Worm (Caenorhabditis elegans) whole organism, L2 larva: ENCODE results near the gene cyp-25A4.

ENCODE experiments used
- C34F6.9 ChIP-seq: fragments of 150-350 bp; optimal IDR thresholded peaks from 2 replicates; lab custom pipeline; 2014; ENCODE audit warnings: missing biosample characterization, missing genetic modification characterization
- F13H6.1 ChIP-seq: sonication (generic microtip); optimal IDR thresholded peaks from 2 replicates; lab custom pipeline; 2016; ENCODE audit warnings: missing genetic modification characterization, missing compliant biosample characterization
- R02D3.7 ChIP-seq: fragments of 150-350 bp; optimal IDR thresholded peaks from 2 replicates; lab custom pipeline; 2014; ENCODE audit warnings: missing biosample characterization, missing genetic modification characterization
- Y55F3AM.14 ChIP-seq: fragments of 200-800 bp; sonication (Bioruptor generic); optimal IDR thresholded peaks from 2 replicates; lab custom pipeline; 2018; ENCODE audit warnings: mild to moderate bottlenecking, missing genetic modification characterization, missing compliant biosample characterization
- alr-1 ChIP-seq: fragments of 150-350 bp; optimal IDR thresholded peaks from 2 replicates; lab custom pipeline; 2014; ENCODE audit warnings: missing biosample characterization, missing genetic modification characterization
- ama-1 ChIP-seq: fragments of 150-350 bp; optimal IDR thresholded peaks from 2 replicates; lab custom pipeline; 2018; ENCODE audit warnings: inconsistent platforms
- blmp-1 ChIP-seq: sonication (generic microtip); optimal IDR thresholded peaks from 2 replicates; lab custom pipeline; 2017; ENCODE audit warnings: missing genetic modification characterization, mild to moderate bottlenecking, missing compliant biosample characterization, antibody characterized with exemption, moderate library complexity; ENCODE audit not compliant: insufficient read depth
- ceh-16 ChIP-seq: fragments of 150-350 bp; optimal IDR thresholded peaks from 2 replicates; lab custom pipeline; 2014; ENCODE audit warnings: missing biosample characterization, missing genetic modification characterization
- crh-2 ChIP-seq: sonication (generic microtip); optimal IDR thresholded peaks from 2 replicates; lab custom pipeline; 2017; ENCODE audit warnings: missing biosample characterization, missing genetic modification characterization
- dmd-4 ChIP-seq: sonication (generic microtip); optimal IDR thresholded peaks from 2 replicates; lab custom pipeline; 2017; ENCODE audit warnings: missing biosample characterization, missing genetic modification characterization
- egl-27 ChIP-seq: sonication (generic microtip); optimal IDR thresholded peaks from 3 replicates; lab custom pipeline; 2017; ENCODE audit warnings: missing biosample characterization, missing genetic modification reagents, missing genetic modification characterization
- elt-3 ChIP-seq: sonication (generic microtip); optimal IDR thresholded peaks from 2 replicates; lab custom pipeline; 2017; ENCODE audit warnings: missing biosample characterization, missing genetic modification characterization
- gmeb-1 ChIP-seq: fragments of 150-350 bp; optimal IDR thresholded peaks from 2 replicates; lab custom pipeline; 2014; ENCODE audit warnings: missing biosample characterization, missing genetic modification characterization
- lin-11 ChIP-seq: fragments of 150-350 bp; sonication (generic microtip); optimal IDR thresholded peaks from 2 replicates; lab custom pipeline; 2014; ENCODE audit warnings: missing biosample characterization, missing genetic modification characterization, inconsistent platforms, mixed read lengths
- lin-13 ChIP-seq: fragments of 150-350 bp; optimal IDR thresholded peaks from 2 replicates; lab custom pipeline; 2014; ENCODE audit warnings: missing biosample characterization, missing genetic modification reagents, missing genetic modification characterization
- lin-39 ChIP-seq: fragments of 150-350 bp; optimal IDR thresholded peaks from 2 replicates; lab custom pipeline; 2014; ENCODE audit warnings: missing biosample characterization, missing genetic modification reagents, missing genetic modification characterization
- lsy-2 ChIP-seq, 2 experiments: fragments of 150-350 bp in 1 of 2; sonication (generic microtip) in 1 of 2; optimal IDR thresholded peaks; 2 replicates each; lab custom pipeline; 2014 to 2017; ENCODE audit warnings: missing biosample characterization in 2 of 2, missing genetic modification characterization in 2 of 2
- mab-5 ChIP-seq: fragments of 150-350 bp; optimal IDR thresholded peaks from 2 replicates; lab custom pipeline; 2014; ENCODE audit warnings: missing biosample characterization, missing genetic modification characterization
- mbf-1 ChIP-seq: sonication (generic microtip); optimal IDR thresholded peaks from 2 replicates; lab custom pipeline; 2017; ENCODE audit warnings: missing biosample characterization, missing genetic modification characterization
- nhr-11 ChIP-seq: fragments of 150-350 bp; optimal IDR thresholded peaks from 2 replicates; lab custom pipeline; 2014; ENCODE audit warnings: missing biosample characterization, missing genetic modification characterization
- nhr-129 ChIP-seq: fragments of 150-350 bp; optimal IDR thresholded peaks from 2 replicates; lab custom pipeline; 2014; ENCODE audit warnings: missing biosample characterization, missing genetic modification characterization
- nhr-21 ChIP-seq: fragments of 150-350 bp; optimal IDR thresholded peaks from 2 replicates; lab custom pipeline; 2014; ENCODE audit warnings: missing biosample characterization, missing genetic modification characterization
- nhr-23 ChIP-seq: fragments of 150-350 bp; optimal IDR thresholded peaks from 2 replicates; lab custom pipeline; 2014; ENCODE audit warnings: missing biosample characterization, missing genetic modification reagents, missing genetic modification characterization
- nhr-25 ChIP-seq: fragments of 150-350 bp; sonication (generic microtip); optimal IDR thresholded peaks from 3 replicates; lab custom pipeline; 2014; ENCODE audit warnings: missing biosample characterization, missing genetic modification characterization
- nhr-6 ChIP-seq: fragments of 150-350 bp; optimal IDR thresholded peaks from 2 replicates; lab custom pipeline; 2014; ENCODE audit warnings: missing biosample characterization, missing genetic modification characterization
- nhr-77 ChIP-seq: fragments of 150-350 bp; optimal IDR thresholded peaks from 2 replicates; lab custom pipeline; 2014; ENCODE audit warnings: missing biosample characterization, missing genetic modification characterization
- skn-1 ChIP-seq: sonication (generic microtip); optimal IDR thresholded peaks from 2 replicates; lab custom pipeline; 2017; ENCODE audit warnings: missing biosample characterization, missing genetic modification characterization
- sma-3 ChIP-seq: sonication (generic microtip); optimal IDR thresholded peaks from 2 replicates; lab custom pipeline; 2016; ENCODE audit warnings: missing genetic modification reagents, missing genetic modification characterization, missing compliant biosample characterization
- sma-9 ChIP-seq, 2 experiments: fragments of 150-350 bp in 1 of 2; sonication (generic microtip) in 1 of 2; optimal IDR thresholded peaks; 2 replicates each; lab custom pipeline; 2014 to 2016; ENCODE audit warnings: missing genetic modification characterization in 2 of 2, mild to moderate bottlenecking in 1 of 2, missing biosample characterization in 1 of 2, missing compliant biosample characterization in 1 of 2, missing genetic modification reagents in 1 of 2, moderate library complexity in 1 of 2
- unc-39 ChIP-seq: fragments of 150-350 bp; optimal IDR thresholded peaks from 2 replicates; lab custom pipeline; 2014; ENCODE audit warnings: missing biosample characterization, missing genetic modification characterization
- unc-62 ChIP-seq: fragments of 150-350 bp; optimal IDR thresholded peaks from 2 replicates; lab custom pipeline; 2014; ENCODE audit warnings: missing biosample characterization, missing genetic modification reagents, missing genetic modification characterization
- ztf-1 ChIP-seq: fragments of 200-800 bp; sonication (Bioruptor generic); conservative IDR thresholded peaks from 2 replicates; pipeline ENCODE4 v1.3.6; 2022; ENCODE audit warnings: missing genetic modification characterization, missing compliant biosample characterization
- ztf-11 ChIP-seq: sonication (generic microtip); optimal IDR thresholded peaks from 2 replicates; lab custom pipeline; 2017; ENCODE audit warnings: missing biosample characterization, missing genetic modification characterization
- ztf-4 ChIP-seq: fragments of 150-350 bp; optimal IDR thresholded peaks from 2 replicates; lab custom pipeline; 2014; ENCODE audit warnings: missing biosample characterization, missing genetic modification characterization

The cyp-25A4 gene

ce11 chrIII:3809008-3809407 is 42.9 kb downstream of the cyp-25A4 start, which contains the start of gene toh-1:
toh-1 (minus strand) TSS chrIII:3809030.
- TF ChIP-seq F13H6.1 (tag; lab: Kevin White, UChicago) (no peak), unc-39 (tag; lab: Kevin White, UChicago) (no peak), sma-3 (GFP tag; lab: Kevin White, UChicago) (peak; percentile 11), dmd-4 (tag; lab: Kevin White, UChicago) (no peak), lin-39 (tag; lab: Kevin White, UChicago) (no peak), nhr-25 (tag; lab: Kevin White, UChicago) (peak; percentile 70), nhr-129 (tag; lab: Kevin White, UChicago) (no peak), blmp-1 (tag; lab: Kevin White, UChicago) (peak; percentile 34), lsy-2 (tag; optimal IDR thresholded peaks at IDR 0.05; lab: Kevin White, UChicago) (no peak), ceh-16 (tag; lab: Kevin White, UChicago) (no peak), nhr-23 (tag; lab: Kevin White, UChicago) (no peak), crh-2 (tag; lab: Kevin White, UChicago) (peak; percentile 19), ztf-1 (GFP tag; lab: Robert Waterston, UW) (no peak), Y55F3AM.14 (GFP tag; lab: Kevin White, UChicago) (no peak), mbf-1 (tag; lab: Kevin White, UChicago) (no peak)
- TF ChIP-seq, all 48 proteins: peak for 4

ce11 chrIII:3807590-3807989 is 44.3 kb downstream of the cyp-25A4 start:
- TF ChIP-seq blmp-1 (tag; lab: Kevin White, UChicago) (peak; percentile 50), ama-1 (lab: Kevin White, UChicago) (no peak), mbf-1 (tag; lab: Kevin White, UChicago) (no peak), nhr-6 (no peak), unc-62 (GFP tag; lab: Kevin White, UChicago) (no peak), ztf-4 (tag; lab: Kevin White, UChicago) (no peak), lin-11 (tag; lab: Kevin White, UChicago) (no peak), skn-1 (no peak), alr-1 (tag; lab: Kevin White, UChicago) (no peak), lin-39 (tag; lab: Kevin White, UChicago) (no peak), crh-2 (tag; lab: Kevin White, UChicago) (no peak), lsy-2 (tag; optimal IDR thresholded peaks at IDR 0.05; lab: Kevin White, UChicago) (no peak), nhr-129 (tag; lab: Kevin White, UChicago) (peak; percentile 16), R02D3.7 (tag; lab: Kevin White, UChicago) (no peak), elt-3 (tag; lab: Kevin White, UChicago) (no peak), egl-27 (tag; lab: Kevin White, UChicago) (no peak), Y55F3AM.14 (GFP tag; lab: Kevin White, UChicago) (peak; percentile 33)
- TF ChIP-seq, all 48 proteins: peak for 3

DNA sequence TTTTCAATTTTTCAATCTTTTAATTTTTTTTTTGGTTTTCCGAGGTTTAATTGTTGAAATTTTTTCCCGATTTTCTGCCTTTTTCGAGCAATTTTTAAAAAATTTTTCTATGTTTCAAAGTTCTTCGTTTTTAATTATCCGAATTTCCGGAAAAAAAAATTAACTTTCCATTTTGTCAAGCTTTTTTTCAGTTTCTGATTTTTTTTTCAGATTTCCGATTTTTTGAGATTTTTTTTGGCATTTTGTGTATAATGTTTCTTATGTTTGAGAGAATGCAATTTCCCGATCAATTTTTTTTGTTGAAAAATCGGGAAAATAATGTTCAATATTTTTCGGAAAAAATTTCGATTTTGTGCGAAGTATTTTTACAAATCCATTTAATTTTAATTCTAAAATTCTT is 45.0 kb downstream of the cyp-25A4 start:
- no peak for TF ChIP-seq mab-5 (tag; lab: Kevin White, UChicago)
- TF ChIP-seq sma-9 (GFP tag; optimal IDR thresholded peaks at IDR 0.05; lab: Kevin White, UChicago) = no peak
- TF ChIP-seq sma-9 (tag; optimal IDR thresholded peaks at IDR 0.05; lab: Kevin White, UChicago) = no peak
- TF ChIP-seq lin-13 = no peak
- no peak for TF ChIP-seq ztf-11 (tag; lab: Kevin White, UChicago)
- no peak for TF ChIP-seq unc-62 (GFP tag; lab: Kevin White, UChicago)
- no peak for TF ChIP-seq nhr-21
- no peak for TF ChIP-seq ztf-4 (tag; lab: Kevin White, UChicago)
- no peak for TF ChIP-seq F13H6.1 (tag; lab: Kevin White, UChicago)
- no peak for TF ChIP-seq lsy-2 (tag; optimal IDR thresholded peaks at IDR 0.05; lab: Kevin White, UChicago)
- TF ChIP-seq gmeb-1 = no peak
- TF ChIP-seq C34F6.9 (tag; lab: Kevin White, UChicago) = no peak
- no peak for TF ChIP-seq nhr-77 (tag; lab: Kevin White, UChicago)
- TF ChIP-seq lin-11 (tag; lab: Kevin White, UChicago) = no peak

DNA sequence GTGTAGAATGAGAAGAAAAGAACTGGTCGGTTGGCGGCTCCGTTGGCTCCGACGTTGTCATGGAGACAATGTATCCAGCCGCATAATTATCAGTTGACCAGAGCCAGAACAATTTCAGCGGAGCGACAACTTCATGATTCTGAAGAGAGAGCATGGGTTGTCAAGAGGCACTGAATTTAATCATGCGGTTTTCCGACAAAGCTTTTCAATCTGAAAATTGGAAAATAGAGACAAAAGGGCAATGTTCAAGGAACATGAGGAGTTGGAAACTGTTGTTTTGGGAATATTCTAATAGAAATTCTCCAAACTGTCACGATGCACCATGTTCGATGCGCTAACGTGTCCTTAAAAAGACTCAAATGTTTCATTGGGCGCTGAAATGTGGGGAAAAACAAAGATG is 47.5 kb downstream of the cyp-25A4 start, which contains the start of gene xbx-5:
Gene xbx-5 (minus strand): TSS at position 56 of the 400 bp plus-strand sequence.
- TF ChIP-seq nhr-11 = no peak
- peak; percentile 31 for TF ChIP-seq lin-11 (tag; lab: Kevin White, UChicago)
- TF ChIP-seq, all 48 proteins: peak for 1
